Worm (Caenorhabditis elegans) whole organism, young adult: ENCODE measurements around the gene fbxb-42.

Experiments used
- D2030.7 ChIP-seq: fragments of 200-800 bp; sonication (Bioruptor generic); IDR thresholded peaks from 2 replicates; pipeline ENCODE4 v1.3.6; 2022; ENCODE audit warnings: missing genetic modification reagents, missing genetic modification characterization, missing compliant biosample characterization
- F33H1.4 ChIP-seq: fragments of 200-800 bp; sonication (Bioruptor generic); IDR thresholded peaks from 2 replicates; pipeline ENCODE4 v1.3.6; 2022; ENCODE audit warnings: missing genetic modification reagents, missing genetic modification characterization, missing compliant biosample characterization
- K11D2.4 ChIP-seq: fragments of 200-800 bp; sonication (Bioruptor generic); IDR thresholded peaks from 2 replicates; pipeline ENCODE4 v1.3.6; 2022; ENCODE audit warnings: missing genetic modification reagents, missing genetic modification characterization, missing compliant biosample characterization
- K12H6.12 ChIP-seq: fragments of 200-800 bp; sonication (Bioruptor generic); optimal IDR thresholded peaks from 2 replicates; lab custom pipeline; 2018; ENCODE audit warnings: mild to moderate bottlenecking, missing genetic modification characterization, missing compliant biosample characterization
- T26A5.8 ChIP-seq: sonication (generic microtip); optimal IDR thresholded peaks from 2 replicates; lab custom pipeline; 2016; ENCODE audit warnings: missing genetic modification characterization, missing compliant biosample characterization
- Y53F4B.3 ChIP-seq: fragments of 200-800 bp; sonication (Bioruptor generic); IDR thresholded peaks from 2 replicates; pipeline ENCODE4 v1.3.6; 2022; ENCODE audit warnings: missing genetic modification reagents, missing genetic modification characterization, missing compliant biosample characterization
- Y79H2A.3 ChIP-seq: fragments of 200-800 bp; sonication (Bioruptor generic); conservative IDR thresholded peaks from 2 replicates; pipeline ENCODE4 v1.3.6; 2022; ENCODE audit warnings: missing genetic modification reagents, missing genetic modification characterization, missing compliant biosample characterization
- ama-1 ChIP-seq, 3 experiments: fragments of 150-350 bp in 1 of 3; sonication (generic microtip) in 2 of 3; optimal IDR thresholded peaks; 2 replicates each; lab custom pipeline; 2014 to 2018; ENCODE audit warnings: missing biosample characterization in 2 of 3, missing genetic modification characterization in 2 of 3, missing genetic modification reagents in 2 of 3
- cebp-1 ChIP-seq, 2 experiments: fragments of 200-800 bp in 1 of 2; sonication (Bioruptor generic) in 1 of 2; sonication (generic microtip) in 1 of 2; IDR thresholded peaks in 1 of 2; optimal IDR thresholded peaks in 1 of 2; 2 replicates each; pipeline versions ENCODE4 v1.3.6 to Lab custom; 2017 to 2022; ENCODE audit warnings: missing compliant biosample characterization in 2 of 2, missing genetic modification characterization in 2 of 2, mild to moderate bottlenecking in 1 of 2, missing genetic modification reagents in 1 of 2, moderate library complexity in 1 of 2
- cebp-2 ChIP-seq: fragments of 200-800 bp; sonication (Bioruptor generic); IDR thresholded peaks from 2 replicates; pipeline ENCODE4 v1.3.6; 2022; ENCODE audit warnings: missing genetic modification characterization, missing compliant biosample characterization
- ceh-40 ChIP-seq: fragments of 200-800 bp; sonication (Bioruptor generic); IDR thresholded peaks from 2 replicates; pipeline ENCODE4 v1.3.6; 2022; ENCODE audit warnings: missing genetic modification characterization, missing compliant biosample characterization
- dox-1 ChIP-seq: fragments of 200-800 bp; sonication (Bioruptor generic); IDR thresholded peaks from 2 replicates; pipeline ENCODE4 v1.3.6; 2022; ENCODE audit warnings: missing genetic modification reagents, missing genetic modification characterization, missing compliant biosample characterization
- efl-1 ChIP-seq: fragments of 150-350 bp; optimal IDR thresholded peaks from 2 replicates; lab custom pipeline; 2014; ENCODE audit warnings: missing biosample characterization, missing genetic modification reagents, missing genetic modification characterization
- egl-44 ChIP-seq: fragments of 200-800 bp; sonication (Bioruptor generic); IDR thresholded peaks from 2 replicates; pipeline ENCODE4 v1.3.6; 2022; ENCODE audit warnings: missing genetic modification reagents, missing genetic modification characterization, missing compliant biosample characterization
- ets-4 ChIP-seq: fragments of 200-800 bp; sonication (Bioruptor generic); optimal IDR thresholded peaks from 2 replicates; lab custom pipeline; 2018; ENCODE audit warnings: mild to moderate bottlenecking, missing genetic modification characterization, missing compliant biosample characterization
- hmg-1.2 ChIP-seq: fragments of 200-800 bp; sonication (Bioruptor generic); IDR thresholded peaks from 2 replicates; pipeline ENCODE4 v1.3.6; 2022; ENCODE audit warnings: missing genetic modification reagents, missing genetic modification characterization, missing compliant biosample characterization
- lin-40 ChIP-seq: sonication (generic microtip); optimal IDR thresholded peaks from 2 replicates; lab custom pipeline; 2016; ENCODE audit warnings: missing genetic modification characterization, mild to moderate bottlenecking, missing compliant biosample characterization, missing genotype, missing genetic modification reagents
- lin-54 ChIP-seq: fragments of 200-800 bp; sonication (Bioruptor generic); optimal IDR thresholded peaks from 2 replicates; lab custom pipeline; 2018; ENCODE audit warnings: mild to moderate bottlenecking, missing genetic modification characterization, missing compliant biosample characterization
- lsl-1 ChIP-seq: fragments of 200-800 bp; sonication (Bioruptor generic); optimal IDR thresholded peaks from 2 replicates; lab custom pipeline; 2018; ENCODE audit warnings: mild to moderate bottlenecking, missing genetic modification characterization, moderate library complexity, missing compliant biosample characterization
- madf-3 ChIP-seq: fragments of 200-800 bp; sonication (Bioruptor generic); IDR thresholded peaks from 2 replicates; pipeline ENCODE4 v1.3.6; 2022; ENCODE audit warnings: missing genetic modification reagents, missing genetic modification characterization, missing compliant biosample characterization
- madf-6 ChIP-seq: fragments of 200-800 bp; sonication (Bioruptor generic); IDR thresholded peaks from 2 replicates; pipeline ENCODE4 v1.3.6; 2022; ENCODE audit warnings: missing genetic modification reagents, missing genetic modification characterization, missing compliant biosample characterization
- madf-8 ChIP-seq: fragments of 200-800 bp; sonication (Bioruptor generic); conservative IDR thresholded peaks from 2 replicates; pipeline ENCODE4 v1.3.6; 2022; ENCODE audit warnings: missing genetic modification reagents, missing genetic modification characterization, missing compliant biosample characterization
- mcd-1 ChIP-seq: fragments of 200-800 bp; sonication (Bioruptor generic); IDR thresholded peaks from 2 replicates; pipeline ENCODE4 v1.3.6; 2022; ENCODE audit warnings: missing genetic modification reagents, missing genetic modification characterization, missing compliant biosample characterization
- nfya-1 ChIP-seq: sonication (generic microtip); optimal IDR thresholded peaks from 2 replicates; lab custom pipeline; 2017; ENCODE audit warnings: antibody characterized with exemption, missing compliant biosample characterization, missing genetic modification characterization, borderline replicate concordance; ENCODE audit not compliant: insufficient read depth
- nhr-179 ChIP-seq: sonication (generic microtip); optimal IDR thresholded peaks from 2 replicates; lab custom pipeline; 2016; ENCODE audit warnings: mild to moderate bottlenecking, missing genetic modification characterization, missing compliant biosample characterization
- nhr-80 ChIP-seq: sonication (generic microtip); optimal IDR thresholded peaks from 2 replicates; lab custom pipeline; 2016; ENCODE audit warnings: missing genetic modification characterization, missing compliant biosample characterization
- rcor-1 ChIP-seq: fragments of 200-800 bp; sonication (Bioruptor generic); IDR thresholded peaks from 2 replicates; pipeline ENCODE4 v1.3.6; 2022; ENCODE audit warnings: missing genetic modification reagents, missing genetic modification characterization, missing compliant biosample characterization
- rec-8 ChIP-seq, 2 experiments: sonication (generic microtip); optimal IDR thresholded peaks; 2 replicates each; lab custom pipeline; 2016; ENCODE audit warnings: mild to moderate bottlenecking in 2 of 2, missing genetic modification characterization in 2 of 2, missing genetic modification reagents in 2 of 2, missing genotype in 2 of 2, missing biosample characterization in 1 of 2, missing compliant biosample characterization in 1 of 2, moderate library complexity in 1 of 2
- sea-2 ChIP-seq: fragments of 200-800 bp; sonication (Bioruptor generic); IDR thresholded peaks from 2 replicates; pipeline ENCODE4 v1.3.6; 2022; ENCODE audit warnings: missing genetic modification characterization, missing compliant biosample characterization
- somi-1 ChIP-seq: fragments of 200-800 bp; sonication (Bioruptor generic); optimal IDR thresholded peaks from 2 replicates; lab custom pipeline; 2018; ENCODE audit warnings: mild to moderate bottlenecking, missing genetic modification characterization, missing compliant biosample characterization
- xnd-1 ChIP-seq: sonication (generic microtip); optimal IDR thresholded peaks from 2 replicates; lab custom pipeline; 2016; ENCODE audit warnings: missing genotype, missing genetic modification reagents, missing genetic modification characterization, missing compliant biosample characterization
- zfh-2 ChIP-seq: fragments of 200-800 bp; sonication (Bioruptor generic); conservative IDR thresholded peaks from 2 replicates; pipeline ENCODE4 v1.3.6; 2022; ENCODE audit warnings: missing genetic modification reagents, missing genetic modification characterization, missing compliant biosample characterization
- zim-3 ChIP-seq: sonication (generic microtip); optimal IDR thresholded peaks from 2 replicates; lab custom pipeline; 2017; ENCODE audit warnings: mild to moderate bottlenecking, missing genetic modification characterization, moderate library complexity, missing compliant biosample characterization
- ztf-28 ChIP-seq: fragments of 200-800 bp; sonication (Bioruptor generic); IDR thresholded peaks from 2 replicates; pipeline ENCODE4 v1.3.6; 2022; ENCODE audit warnings: missing genetic modification reagents, missing genetic modification characterization, missing compliant biosample characterization

Gene fbxb-42

ce11 chrII:1500959-1501358 is 36.5 kb upstream of the fbxb-42 start:
- TF ChIP-seq nfya-1 (tag; lab: Kevin White, UChicago) (no peak), lin-54 (peak; percentile 26), madf-3 (GFP tag; lab: Robert Waterston, UW) (no peak), xnd-1 (tag; lab: Kevin White, UChicago) (peak; percentile 87), madf-6 (GFP tag; lab: Robert Waterston, UW) (peak; percentile 81), efl-1 (GFP tag; lab: Kevin White, UChicago) (peak; percentile 4), rec-8 (tag; optimal IDR thresholded peaks at IDR 0.05; lab: Kevin White, UChicago) (no peak), ama-1 (optimal IDR thresholded peaks at IDR 0.05; lab: Kevin White, UChicago) (no peak), ama-1 (GFP tag; optimal IDR thresholded peaks at IDR 0.05; lab: Kevin White, UChicago) (no peak), F33H1.4 (GFP tag; lab: Robert Waterston, UW) (peak; percentile 87), lsl-1 (peak; percentile 85), D2030.7 (GFP tag; lab: Robert Waterston, UW) (peak; percentile 60), madf-8 (GFP tag; lab: Robert Waterston, UW) (peak; percentile 58), mcd-1 (GFP tag; lab: Robert Waterston, UW) (peak; percentile 44; the same call in 1 of the 2 replicates), T26A5.8 (tag; lab: Kevin White, UChicago) (no peak)

ce11 chrII:1501614-1502355 is 35.6 kb upstream of the fbxb-42 start:
- TF ChIP-seq K12H6.12 (peak; percentile 54), ztf-28 (GFP tag; lab: Robert Waterston, UW) (no peak), cebp-2 (GFP tag; lab: Robert Waterston, UW) (no peak), zim-3 (tag; lab: Kevin White, UChicago) (no peak), egl-44 (GFP tag; lab: Robert Waterston, UW) (no peak), Y53F4B.3 (GFP tag; lab: Robert Waterston, UW) (no peak), rcor-1 (GFP tag; lab: Robert Waterston, UW) (no peak), sea-2 (GFP tag; lab: Robert Waterston, UW) (no peak), ets-4 (GFP tag; lab: Kevin White, UChicago) (no peak), K11D2.4 (GFP tag; lab: Robert Waterston, UW) (no peak), hmg-1.2 (GFP tag; lab: Robert Waterston, UW) (no peak), mcd-1 (GFP tag; lab: Robert Waterston, UW) (0 out of 2 replicates have a peak, but pooled peaks have one; percentile 17), cebp-1 (GFP tag; IDR thresholded peaks at IDR 0.05; lab: Robert Waterston, UW) (0 out of 2 replicates have a peak, but pooled peaks have one; percentile 14), cebp-1 (tag; optimal IDR thresholded peaks at IDR 0.05; lab: Kevin White, UChicago) (peak; percentile 92), somi-1 (GFP tag; lab: Kevin White, UChicago) (peak; percentile 84), dox-1 (GFP tag; lab: Robert Waterston, UW) (0 out of 2 replicates have a peak, but pooled peaks have one; percentile 7), ceh-40 (GFP tag; lab: Robert Waterston, UW) (no peak), madf-3 (GFP tag; lab: Robert Waterston, UW) (no peak), lin-40 (tag; lab: Kevin White, UChicago) (peak; percentile 2), Y79H2A.3 (GFP tag; lab: Robert Waterston, UW) (no peak), nhr-179 (no peak), zfh-2 (peak; percentile 90), nhr-80 (tag; lab: Kevin White, UChicago) (no peak)
